Worm (Caenorhabditis elegans) whole organism, L1 larva: ENCODE measurements around the gene ceh-74.

ENCODE experiments used
- C16A3.4 ChIP-seq: fragments of 150-350 bp; optimal IDR thresholded peaks from 2 replicates; lab custom pipeline; 2014; ENCODE audit warnings: missing biosample characterization, missing genetic modification characterization
- C34B4.2 ChIP-seq: sonication (generic microtip); optimal IDR thresholded peaks from 2 replicates; lab custom pipeline; 2017; ENCODE audit warnings: mild to moderate bottlenecking, missing genetic modification characterization, missing compliant biosample characterization
- Y116A8C.19 ChIP-seq: sonication (generic microtip); optimal IDR thresholded peaks from 2 replicates; lab custom pipeline; 2016; ENCODE audit warnings: missing compliant biosample characterization, missing genetic modification characterization, borderline replicate concordance
- ama-1 ChIP-seq: fragments of 150-350 bp; optimal IDR thresholded peaks from 2 replicates; lab custom pipeline; 2014
- blmp-1 ChIP-seq: fragments of 150-350 bp; optimal IDR thresholded peaks from 2 replicates; lab custom pipeline; 2014; ENCODE audit warnings: missing biosample characterization, missing genetic modification characterization
- ceh-8 ChIP-seq: fragments of 200-800 bp; sonication (Bioruptor generic); optimal IDR thresholded peaks from 2 replicates; lab custom pipeline; 2018; ENCODE audit warnings: mild to moderate bottlenecking, missing genetic modification characterization, moderate library complexity, missing compliant biosample characterization
- ceh-82 ChIP-seq, 3 experiments: fragments of 150-350 bp in 1 of 3; sonication (generic microtip) in 2 of 3; optimal IDR thresholded peaks; 2 replicates each; lab custom pipeline; 2014 to 2017; ENCODE audit warnings: missing biosample characterization in 3 of 3, missing genetic modification characterization in 3 of 3
- efl-1 ChIP-seq, 4 experiments: fragments of 150-350 bp; optimal IDR thresholded peaks in 3 of 4; peaks in 1 of 4; 1 replicate in 1 of 4; 2 replicates in 3 of 4; lab custom pipeline; 2014; ENCODE audit warnings: missing biosample characterization in 2 of 4, missing genetic modification characterization in 2 of 4, missing genetic modification reagents in 2 of 4
- efl-3 ChIP-seq: fragments of 200-800 bp; sonication (Bioruptor generic); optimal IDR thresholded peaks from 2 replicates; lab custom pipeline; 2018; ENCODE audit warnings: mild to moderate bottlenecking, missing genetic modification characterization, missing compliant biosample characterization
- egl-27 ChIP-seq, 2 experiments: fragments of 150-350 bp in 1 of 2; sonication (generic microtip); optimal IDR thresholded peaks; 3 replicates each; lab custom pipeline; 2017 to 2018; ENCODE audit warnings: missing biosample characterization in 2 of 2, missing genetic modification characterization in 2 of 2, missing genetic modification reagents in 2 of 2
- elt-2 ChIP-seq: sonication (generic microtip); optimal IDR thresholded peaks from 2 replicates; lab custom pipeline; 2016; ENCODE audit warnings: missing genetic modification characterization, mild to moderate bottlenecking, inconsistent platforms, missing compliant biosample characterization, missing genetic modification reagents
- fkh-10 ChIP-seq: sonication (generic microtip); optimal IDR thresholded peaks from 2 replicates; lab custom pipeline; 2017; ENCODE audit warnings: missing biosample characterization, missing genetic modification reagents, missing genetic modification characterization
- fkh-4 ChIP-seq: sonication (generic microtip); optimal IDR thresholded peaks from 2 replicates; lab custom pipeline; 2016; ENCODE audit warnings: missing compliant biosample characterization, missing genetic modification characterization, borderline replicate concordance
- grh-1 ChIP-seq: fragments of 200-800 bp; sonication (Bioruptor generic); IDR thresholded peaks from 2 replicates; pipeline ENCODE4 v1.3.6; 2022; ENCODE audit warnings: missing genetic modification reagents, missing genetic modification characterization, missing compliant biosample characterization
- hlh-17 ChIP-seq: fragments of 200-800 bp; sonication (Bioruptor generic); optimal IDR thresholded peaks from 2 replicates; lab custom pipeline; 2018; ENCODE audit warnings: missing genetic modification characterization, mild to moderate bottlenecking, missing compliant biosample characterization, moderate library complexity, borderline replicate concordance
- hpl-2 ChIP-seq: fragments of 150-350 bp; optimal IDR thresholded peaks from 2 replicates; lab custom pipeline; 2014; ENCODE audit warnings: missing biosample characterization, missing genetic modification reagents, missing genetic modification characterization
- lin-14 ChIP-seq: fragments of 200-800 bp; sonication (Bioruptor generic); optimal IDR thresholded peaks from 2 replicates; lab custom pipeline; 2018; ENCODE audit warnings: mild to moderate bottlenecking, missing genetic modification characterization, moderate library complexity, missing compliant biosample characterization
- lin-35 ChIP-seq, 2 experiments: fragments of 150-350 bp; optimal IDR thresholded peaks; 2 replicates each; lab custom pipeline; 2014; ENCODE audit warnings: missing biosample characterization in 2 of 2, missing genetic modification characterization in 2 of 2, missing genetic modification reagents in 2 of 2
- lir-3 ChIP-seq: sonication (generic microtip); optimal IDR thresholded peaks from 2 replicates; lab custom pipeline; 2016; ENCODE audit warnings: mild to moderate bottlenecking, missing genetic modification characterization, moderate library complexity, missing compliant biosample characterization; ENCODE audit not compliant: poor library complexity
- lsy-2 ChIP-seq, 2 experiments: fragments of 150-350 bp; optimal IDR thresholded peaks; 2 replicates each; lab custom pipeline; 2014; ENCODE audit warnings: missing biosample characterization in 2 of 2, missing genetic modification characterization in 2 of 2
- mab-9 ChIP-seq: fragments of 200-800 bp; sonication (Bioruptor generic); IDR thresholded peaks from 2 replicates; pipeline ENCODE4 v1.3.6; 2022; ENCODE audit warnings: missing genetic modification reagents, missing genetic modification characterization, missing compliant biosample characterization
- mdl-1 ChIP-seq, 2 experiments: fragments of 150-350 bp; optimal IDR thresholded peaks; 2 replicates each; lab custom pipeline; 2014 to 2017; ENCODE audit warnings: missing biosample characterization in 2 of 2, missing genetic modification characterization in 2 of 2, inconsistent platforms in 1 of 2
- nhr-11 ChIP-seq: fragments of 150-350 bp; optimal IDR thresholded peaks from 2 replicates; lab custom pipeline; 2014; ENCODE audit warnings: missing biosample characterization, missing genetic modification characterization
- pax-3 ChIP-seq: fragments of 200-800 bp; sonication (Bioruptor generic); optimal IDR thresholded peaks from 2 replicates; lab custom pipeline; 2018; ENCODE audit warnings: mild to moderate bottlenecking, missing genetic modification characterization, moderate library complexity, missing compliant biosample characterization
- rnt-1 ChIP-seq: sonication (generic microtip); optimal IDR thresholded peaks from 2 replicates; lab custom pipeline; 2016; ENCODE audit warnings: mild to moderate bottlenecking, missing genetic modification characterization, moderate library complexity, missing compliant biosample characterization
- skn-1 ChIP-seq: fragments of 150-350 bp; optimal IDR thresholded peaks from 2 replicates; lab custom pipeline; 2014; ENCODE audit warnings: missing biosample characterization, missing genetic modification characterization
- snpc-4 ChIP-seq: fragments of 150-350 bp; optimal IDR thresholded peaks from 2 replicates; lab custom pipeline; 2014; ENCODE audit warnings: missing biosample characterization, missing genetic modification characterization
- sptf-1 ChIP-seq: fragments of 150-350 bp; optimal IDR thresholded peaks from 2 replicates; lab custom pipeline; 2014; ENCODE audit warnings: missing biosample characterization, missing genetic modification characterization
- unc-130 ChIP-seq: fragments of 150-350 bp; optimal IDR thresholded peaks from 2 replicates; lab custom pipeline; 2017; ENCODE audit warnings: missing biosample characterization, missing genetic modification characterization, inconsistent platforms
- unc-62 ChIP-seq: fragments of 150-350 bp; optimal IDR thresholded peaks from 2 replicates; lab custom pipeline; 2014; ENCODE audit warnings: missing biosample characterization, missing genetic modification reagents, missing genetic modification characterization
- unc-98 ChIP-seq: fragments of 200-800 bp; sonication (Bioruptor generic); IDR thresholded peaks from 2 replicates; pipeline ENCODE4 v1.3.6; 2022; ENCODE audit warnings: missing genetic modification characterization, missing compliant biosample characterization
- zag-1 ChIP-seq: fragments of 150-350 bp; optimal IDR thresholded peaks from 2 replicates; lab custom pipeline; 2014; ENCODE audit warnings: missing biosample characterization, missing genetic modification characterization
- zip-4 ChIP-seq: fragments of 200-800 bp; sonication (Bioruptor generic); optimal IDR thresholded peaks from 2 replicates; lab custom pipeline; 2018; ENCODE audit warnings: mild to moderate bottlenecking, missing genetic modification characterization, moderate library complexity, missing compliant biosample characterization

ceh-74 gene

ce11 chrV:14156468-14156867 is 21.4 kb upstream of the ceh-74 start, which contains the start of gene AH10.2:
TSS of gene AH10.2 (plus strand) at chrV:14156768.
- TF ChIP-seq zip-4 (no peak), lin-35 (GFP tag; optimal IDR thresholded peaks at IDR 0.05; lab: Kevin White, UChicago) (no peak), unc-98 (GFP tag; lab: Robert Waterston, UW) (no peak)

- TF ChIP-seq elt-2 (tag; lab: Kevin White, UChicago) (peak; percentile 61), ama-1 (lab: Kevin White, UChicago) (no peak)
These were observed 17.2 kb upstream of the ceh-74 start, which contains the start of gene cest-1.2 for ce11 chrV:14160698-14161097. TSS of gene cest-1.2 (minus strand) at chrV:14160862.

- TF ChIP-seq mab-9 (no peak), fkh-4 (no peak)
These were observed 14.8 kb upstream of the ceh-74 start, which contains the start of gene srd-26 for ce11 chrV:14162959-14163548. TSS of gene srd-26 (minus strand) at chrV:14163009.

ce11 chrV:14165745-14166144 is 12.1 kb upstream of the ceh-74 start:
- no peak for TF ChIP-seq ama-1 (lab: Kevin White, UChicago)
- TF ChIP-seq C34B4.2 (tag; lab: Kevin White, UChicago), result no peak
- TF ChIP-seq fkh-10, result no peak
- no peak for TF ChIP-seq ceh-8 (GFP tag; lab: Kevin White, UChicago)
- no peak for TF ChIP-seq rnt-1
- TF ChIP-seq unc-130 (tag; lab: Kevin White, UChicago), result no peak
- TF ChIP-seq lir-3 (tag; lab: Kevin White, UChicago), result no peak
- no peak for TF ChIP-seq pax-3
- no peak for TF ChIP-seq fkh-4
- no peak for TF ChIP-seq C16A3.4 (tag; lab: Kevin White, UChicago)
- no peak for TF ChIP-seq sptf-1 (tag; lab: Kevin White, UChicago)
- TF ChIP-seq zag-1, result no peak
- TF ChIP-seq mdl-1 (tag; optimal IDR thresholded peaks at IDR 0.05; lab: Kevin White, UChicago), result no peak
- no peak for TF ChIP-seq Y116A8C.19
- no peak for TF ChIP-seq grh-1 (GFP tag; lab: Robert Waterston, UW)

DNA sequence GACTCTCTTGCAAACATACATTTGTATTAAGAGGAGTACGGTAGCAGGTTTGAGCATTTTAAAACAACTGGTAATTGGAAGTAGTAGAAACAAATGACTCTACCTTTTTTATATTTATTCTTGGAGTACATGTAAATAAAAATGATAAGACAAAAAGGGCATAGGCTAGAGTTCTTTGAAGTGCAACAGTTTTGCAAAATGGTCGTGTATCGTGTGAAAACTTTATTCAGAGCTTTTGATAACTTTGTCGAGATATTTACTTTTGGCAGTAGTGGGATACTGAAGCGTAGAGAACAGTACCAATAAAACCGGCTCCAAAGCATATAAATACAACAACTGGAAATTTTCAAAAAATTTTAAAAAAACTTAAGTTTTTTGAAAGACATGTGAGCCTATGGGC is 11.2 kb upstream of the ceh-74 start, which contains the start of gene cest-1.1:
Gene cest-1.1 (minus strand): TSS at position 101 of the 400 bp plus-strand sequence.
- TF ChIP-seq hpl-2 (GFP tag; lab: Kevin White, UChicago) (no peak), hlh-17 (no peak), zip-4 (no peak), egl-27 (tag; optimal IDR thresholded peaks at IDR 0.05; lab: Kevin White, UChicago) (no peak), ceh-82 (tag; optimal IDR thresholded peaks at IDR 0.05; lab: Kevin White, UChicago) (no peak), efl-1 (optimal IDR thresholded peaks at IDR 0.05; lab: Kevin White, UChicago) (no peak), efl-1 (GFP tag; optimal IDR thresholded peaks at IDR 0.05 in 1 of 2; lab: Kevin White, UChicago) (no peak), blmp-1 (tag; lab: Kevin White, UChicago) (no peak), sptf-1 (tag; lab: Kevin White, UChicago) (no peak), lin-14 (no peak), fkh-10 (no peak), fkh-4 (no peak), nhr-11 (tag; lab: Kevin White, UChicago) (no peak), zag-1 (no peak), efl-3 (GFP tag; lab: Kevin White, UChicago) (no peak)

DNA sequence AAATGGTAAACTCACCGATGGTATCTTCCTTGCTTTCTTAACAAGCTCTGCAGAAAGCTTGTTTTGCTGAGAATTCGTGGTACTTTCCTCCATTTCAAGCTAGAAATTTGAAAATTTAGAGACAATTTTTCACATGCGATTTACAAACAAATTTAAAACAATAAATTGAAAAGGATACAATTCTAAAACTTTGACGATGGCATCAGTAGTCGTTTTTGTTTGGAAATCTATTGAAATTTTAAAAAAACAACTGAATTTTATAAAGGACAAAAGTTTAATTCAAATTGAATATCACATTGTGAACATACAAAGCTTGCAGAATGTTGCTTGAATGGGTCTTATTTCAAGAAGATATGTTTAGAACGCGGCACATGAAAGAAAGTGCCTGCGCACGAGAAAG is 10.2 kb upstream of the ceh-74 start, which contains the start of gene ocam-1:
Gene ocam-1 (minus strand): TSS at position 101 of the 400 bp plus-strand sequence.
- no peak for TF ChIP-seq mdl-1 (tag; optimal IDR thresholded peaks at IDR 0.05; lab: Kevin White, UChicago)
- TF ChIP-seq snpc-4 (tag; lab: Kevin White, UChicago), result no peak
- TF ChIP-seq hlh-17, result no peak
- no peak for TF ChIP-seq fkh-10
- no peak for TF ChIP-seq unc-62 (GFP tag; lab: Kevin White, UChicago)
- TF ChIP-seq C34B4.2 (tag; lab: Kevin White, UChicago), result no peak
- no peak for TF ChIP-seq Y116A8C.19
- TF ChIP-seq skn-1, result no peak
- TF ChIP-seq unc-130 (tag; lab: Kevin White, UChicago), result no peak
- TF ChIP-seq lsy-2 (tag; optimal IDR thresholded peaks at IDR 0.05; lab: Kevin White, UChicago), result no peak
